Worm (Caenorhabditis elegans) whole organism, L1 larva: Measurements from ENCODE around the gene F18E9.1.

Source experiments
- C16A3.4 ChIP-seq: fragments of 150-350 bp; optimal IDR thresholded peaks from 2 replicates; lab custom pipeline; 2014; ENCODE audit warnings: missing biosample characterization, missing genetic modification characterization
- F16B12.6 ChIP-seq: fragments of 150-350 bp; optimal IDR thresholded peaks from 2 replicates; lab custom pipeline; 2014; ENCODE audit warnings: missing biosample characterization, missing genetic modification characterization
- Y116A8C.19 ChIP-seq: sonication (generic microtip); optimal IDR thresholded peaks from 2 replicates; lab custom pipeline; 2016; ENCODE audit warnings: missing compliant biosample characterization, missing genetic modification characterization, borderline replicate concordance
- alr-1 ChIP-seq: fragments of 200-800 bp; sonication (Bioruptor generic); optimal IDR thresholded peaks from 2 replicates; lab custom pipeline; 2018; ENCODE audit warnings: borderline replicate concordance, mild to moderate bottlenecking, missing genetic modification characterization, missing compliant biosample characterization
- blmp-1 ChIP-seq: fragments of 150-350 bp; optimal IDR thresholded peaks from 2 replicates; lab custom pipeline; 2014; ENCODE audit warnings: missing biosample characterization, missing genetic modification characterization
- ceh-63 ChIP-seq: fragments of 200-800 bp; sonication (Bioruptor generic); optimal IDR thresholded peaks from 2 replicates; lab custom pipeline; 2018; ENCODE audit warnings: mild to moderate bottlenecking, missing genetic modification characterization, missing compliant biosample characterization
- ceh-82 ChIP-seq, 3 experiments: fragments of 150-350 bp in 1 of 3; sonication (generic microtip) in 2 of 3; optimal IDR thresholded peaks; 2 replicates each; lab custom pipeline; 2014 to 2017; ENCODE audit warnings: missing biosample characterization in 3 of 3, missing genetic modification characterization in 3 of 3
- dpl-1 ChIP-seq, 3 experiments: fragments of 150-350 bp in 2 of 3; sonication (generic microtip) in 1 of 3; optimal IDR thresholded peaks; 2 replicates each; lab custom pipeline; 2014 to 2017; ENCODE audit warnings: missing biosample characterization in 3 of 3, missing genetic modification characterization in 3 of 3, missing genetic modification reagents in 3 of 3
- dsc-1 ChIP-seq: sonication (generic microtip); optimal IDR thresholded peaks from 2 replicates; lab custom pipeline; 2016; ENCODE audit warnings: mild to moderate bottlenecking, missing genetic modification characterization, missing compliant biosample characterization
- efl-1 ChIP-seq, 4 experiments: fragments of 150-350 bp; optimal IDR thresholded peaks in 3 of 4; peaks in 1 of 4; 1 replicate in 1 of 4; 2 replicates in 3 of 4; lab custom pipeline; 2014; ENCODE audit warnings: missing biosample characterization in 2 of 4, missing genetic modification characterization in 2 of 4, missing genetic modification reagents in 2 of 4
- efl-3 ChIP-seq: fragments of 200-800 bp; sonication (Bioruptor generic); optimal IDR thresholded peaks from 2 replicates; lab custom pipeline; 2018; ENCODE audit warnings: mild to moderate bottlenecking, missing genetic modification characterization, missing compliant biosample characterization
- egl-13 ChIP-seq: sonication (generic microtip); optimal IDR thresholded peaks from 2 replicates; lab custom pipeline; 2016; ENCODE audit warnings: missing genotype, missing genetic modification reagents, missing genetic modification characterization, missing compliant biosample characterization
- fkh-4 ChIP-seq: sonication (generic microtip); optimal IDR thresholded peaks from 2 replicates; lab custom pipeline; 2016; ENCODE audit warnings: missing compliant biosample characterization, missing genetic modification characterization, borderline replicate concordance
- fkh-8 ChIP-seq: sonication (generic microtip); optimal IDR thresholded peaks from 2 replicates; lab custom pipeline; 2016; ENCODE audit warnings: mild to moderate bottlenecking, missing genetic modification characterization, missing compliant biosample characterization
- fos-1 ChIP-seq: fragments of 150-350 bp; optimal IDR thresholded peaks from 2 replicates; lab custom pipeline; 2014; ENCODE audit warnings: missing biosample characterization, missing genetic modification characterization
- grh-1 ChIP-seq: fragments of 200-800 bp; sonication (Bioruptor generic); IDR thresholded peaks from 2 replicates; pipeline ENCODE4 v1.3.6; 2022; ENCODE audit warnings: missing genetic modification reagents, missing genetic modification characterization, missing compliant biosample characterization
- hlh-17 ChIP-seq: fragments of 200-800 bp; sonication (Bioruptor generic); optimal IDR thresholded peaks from 2 replicates; lab custom pipeline; 2018; ENCODE audit warnings: missing genetic modification characterization, mild to moderate bottlenecking, missing compliant biosample characterization, moderate library complexity, borderline replicate concordance
- hlh-4 ChIP-seq: sonication (generic microtip); optimal IDR thresholded peaks from 2 replicates; lab custom pipeline; 2016; ENCODE audit warnings: mild to moderate bottlenecking, missing genetic modification characterization, missing compliant biosample characterization
- isw-1 ChIP-seq: fragments of 200-800 bp; sonication (Bioruptor generic); IDR thresholded peaks from 2 replicates; pipeline ENCODE4 v1.3.6; 2022; ENCODE audit warnings: missing genetic modification characterization, missing compliant biosample characterization
- jun-1 ChIP-seq: fragments of 150-350 bp; optimal IDR thresholded peaks from 2 replicates; lab custom pipeline; 2014; ENCODE audit warnings: missing biosample characterization, missing genetic modification reagents, missing genetic modification characterization
- lin-13 ChIP-seq: fragments of 150-350 bp; optimal IDR thresholded peaks from 2 replicates; lab custom pipeline; 2014; ENCODE audit warnings: missing biosample characterization, missing genetic modification reagents, missing genetic modification characterization
- lin-15B ChIP-seq: fragments of 150-350 bp; sonication (generic microtip); optimal IDR thresholded peaks from 3 replicates; lab custom pipeline; 2014; ENCODE audit warnings: missing biosample characterization, missing genetic modification characterization
- lir-3 ChIP-seq: sonication (generic microtip); optimal IDR thresholded peaks from 2 replicates; lab custom pipeline; 2016; ENCODE audit warnings: mild to moderate bottlenecking, missing genetic modification characterization, moderate library complexity, missing compliant biosample characterization; ENCODE audit not compliant: poor library complexity
- lsy-2 ChIP-seq, 2 experiments: fragments of 150-350 bp; optimal IDR thresholded peaks; 2 replicates each; lab custom pipeline; 2014; ENCODE audit warnings: missing biosample characterization in 2 of 2, missing genetic modification characterization in 2 of 2
- mab-9 ChIP-seq: fragments of 200-800 bp; sonication (Bioruptor generic); IDR thresholded peaks from 2 replicates; pipeline ENCODE4 v1.3.6; 2022; ENCODE audit warnings: missing genetic modification reagents, missing genetic modification characterization, missing compliant biosample characterization
- mdl-1 ChIP-seq, 2 experiments: fragments of 150-350 bp; optimal IDR thresholded peaks; 2 replicates each; lab custom pipeline; 2014 to 2017; ENCODE audit warnings: missing biosample characterization in 2 of 2, missing genetic modification characterization in 2 of 2, inconsistent platforms in 1 of 2
- mef-2 ChIP-seq: fragments of 150-350 bp; optimal IDR thresholded peaks from 2 replicates; lab custom pipeline; 2014; ENCODE audit warnings: missing biosample characterization, missing genetic modification characterization
- mep-1 ChIP-seq: fragments of 150-350 bp; optimal IDR thresholded peaks from 2 replicates; lab custom pipeline; 2014; ENCODE audit warnings: missing biosample characterization, missing genetic modification characterization
- nhr-11 ChIP-seq: fragments of 150-350 bp; optimal IDR thresholded peaks from 2 replicates; lab custom pipeline; 2014; ENCODE audit warnings: missing biosample characterization, missing genetic modification characterization
- nhr-12 ChIP-seq: sonication (generic microtip); optimal IDR thresholded peaks from 2 replicates; lab custom pipeline; 2017; ENCODE audit warnings: missing biosample characterization, missing genetic modification characterization
- nhr-19 ChIP-seq: fragments of 200-800 bp; sonication (Bioruptor generic); conservative IDR thresholded peaks from 2 replicates; pipeline ENCODE4 v1.3.6; 2022; ENCODE audit warnings: missing genetic modification characterization, missing compliant biosample characterization
- nhr-47 ChIP-seq: sonication (generic microtip); optimal IDR thresholded peaks from 2 replicates; lab custom pipeline; 2016; ENCODE audit warnings: mild to moderate bottlenecking, missing genetic modification characterization, moderate library complexity, missing compliant biosample characterization
- nhr-71 ChIP-seq: sonication (generic microtip); optimal IDR thresholded peaks from 2 replicates; lab custom pipeline; 2016; ENCODE audit warnings: mild to moderate bottlenecking, missing genetic modification characterization, moderate library complexity, missing compliant biosample characterization
- nhr-76 ChIP-seq: sonication (generic microtip); optimal IDR thresholded peaks from 2 replicates; lab custom pipeline; 2017; ENCODE audit warnings: missing biosample characterization, missing genetic modification characterization
- nhr-84 ChIP-seq: sonication (generic microtip); optimal IDR thresholded peaks from 2 replicates; lab custom pipeline; 2017; ENCODE audit warnings: missing biosample characterization, missing genetic modification characterization
- nhr-85 ChIP-seq: sonication (generic microtip); peaks from one replicate; lab custom pipeline; 2016; ENCODE audit warnings: missing genetic modification characterization, inconsistent platforms, missing compliant biosample characterization
- nhr-90 ChIP-seq: sonication (generic microtip); optimal IDR thresholded peaks from 2 replicates; lab custom pipeline; 2016; ENCODE audit warnings: mild to moderate bottlenecking, missing genetic modification characterization, missing compliant biosample characterization; ENCODE audit not compliant: poor library complexity
- pax-3 ChIP-seq: fragments of 200-800 bp; sonication (Bioruptor generic); optimal IDR thresholded peaks from 2 replicates; lab custom pipeline; 2018; ENCODE audit warnings: mild to moderate bottlenecking, missing genetic modification characterization, moderate library complexity, missing compliant biosample characterization
- pqm-1 ChIP-seq: sonication (generic microtip); optimal IDR thresholded peaks from 3 replicates; lab custom pipeline; 2017; ENCODE audit warnings: missing biosample characterization, missing genetic modification characterization
- rnt-1 ChIP-seq: sonication (generic microtip); optimal IDR thresholded peaks from 2 replicates; lab custom pipeline; 2016; ENCODE audit warnings: mild to moderate bottlenecking, missing genetic modification characterization, moderate library complexity, missing compliant biosample characterization
- skn-1 ChIP-seq: fragments of 150-350 bp; optimal IDR thresholded peaks from 2 replicates; lab custom pipeline; 2014; ENCODE audit warnings: missing biosample characterization, missing genetic modification characterization
- snu-23 ChIP-seq: sonication (generic microtip); optimal IDR thresholded peaks from 2 replicates; lab custom pipeline; 2016; ENCODE audit warnings: missing genetic modification characterization, missing compliant biosample characterization
- sox-4 ChIP-seq: sonication (generic microtip); optimal IDR thresholded peaks from 2 replicates; lab custom pipeline; 2016; ENCODE audit warnings: missing genetic modification characterization, missing compliant biosample characterization
- sptf-1 ChIP-seq: fragments of 150-350 bp; optimal IDR thresholded peaks from 2 replicates; lab custom pipeline; 2014; ENCODE audit warnings: missing biosample characterization, missing genetic modification characterization
- sup-37 ChIP-seq: fragments of 200-800 bp; sonication (Bioruptor generic); optimal IDR thresholded peaks from 2 replicates; lab custom pipeline; 2018; ENCODE audit warnings: mild to moderate bottlenecking, missing genetic modification characterization, missing compliant biosample characterization
- swsn-7 ChIP-seq: sonication (generic microtip); optimal IDR thresholded peaks from 2 replicates; lab custom pipeline; 2016; ENCODE audit warnings: missing genetic modification characterization, missing compliant biosample characterization
- tlp-1 ChIP-seq: fragments of 150-350 bp; optimal IDR thresholded peaks from 2 replicates; lab custom pipeline; 2014; ENCODE audit warnings: missing biosample characterization, missing genetic modification characterization
- unc-130 ChIP-seq: fragments of 150-350 bp; optimal IDR thresholded peaks from 2 replicates; lab custom pipeline; 2017; ENCODE audit warnings: missing biosample characterization, missing genetic modification characterization, inconsistent platforms
- unc-62 ChIP-seq: fragments of 150-350 bp; optimal IDR thresholded peaks from 2 replicates; lab custom pipeline; 2014; ENCODE audit warnings: missing biosample characterization, missing genetic modification reagents, missing genetic modification characterization

The F18E9.1 gene

DNA sequence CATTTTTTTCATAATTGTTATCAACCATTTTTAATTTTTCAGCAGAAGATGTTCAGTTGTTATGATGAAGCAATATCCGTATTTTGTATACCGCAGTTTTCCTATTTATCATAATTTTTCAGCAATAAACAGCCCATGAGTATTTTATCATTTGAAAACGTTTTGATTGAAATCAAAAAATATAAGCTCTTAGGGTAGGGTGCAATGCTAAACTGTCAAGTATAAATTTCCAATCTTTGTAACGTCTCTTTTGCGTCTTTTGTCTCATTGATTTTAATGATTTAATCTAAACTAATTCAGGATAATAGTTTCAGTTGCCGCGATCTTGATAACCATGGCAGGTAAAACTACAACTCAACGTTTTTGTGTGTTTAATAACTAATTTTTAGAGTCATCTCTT lies at the start of gene F18E9.1:
Gene F18E9.1 (plus strand): TSS at position 301 of the 400 bp plus-strand sequence.
- no peak for TF ChIP-seq nhr-90
- TF ChIP-seq nhr-71 (tag; lab: Kevin White, UChicago) = no peak
- no peak for TF ChIP-seq mdl-1 (tag; optimal IDR thresholded peaks at IDR 0.05; lab: Kevin White, UChicago)

DNA sequence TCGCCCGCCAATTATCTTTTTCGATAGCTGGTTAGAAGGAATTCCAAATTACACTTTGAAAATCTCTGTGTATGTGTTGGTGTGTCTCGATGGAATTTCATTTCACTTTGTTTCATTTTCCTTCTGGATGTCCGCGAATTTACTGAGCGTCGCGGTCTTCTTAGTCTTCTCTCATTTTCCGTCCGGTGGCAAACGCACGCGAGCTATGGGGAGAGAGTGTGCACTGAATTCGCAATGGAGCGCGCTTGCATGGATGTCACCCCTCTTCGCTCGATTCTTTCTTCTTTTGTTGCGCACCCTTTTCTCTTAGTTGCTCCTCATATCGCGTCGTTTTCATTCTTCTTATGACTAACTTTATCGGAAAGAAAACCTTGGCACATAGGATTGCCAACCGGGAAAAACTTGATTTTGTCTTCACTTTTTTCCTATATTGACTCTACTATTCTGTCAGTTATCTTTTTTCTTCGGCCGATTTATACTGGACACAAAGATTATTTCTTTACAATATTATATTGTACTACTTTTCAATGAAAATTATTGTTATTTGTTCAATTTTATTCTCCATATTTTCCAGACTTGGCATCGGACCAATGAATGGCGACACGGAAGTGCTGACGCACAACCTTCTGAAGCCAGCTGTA lies 49.5 kb upstream of the F18E9.1 start, which contains the start of gene dhhc-14:
Gene dhhc-14 (plus strand): TSS at position 591 of the 641 bp plus-strand sequence.
- TF ChIP-seq Y116A8C.19 (tag; lab: Kevin White, UChicago) = no peak
- no peak for TF ChIP-seq mab-9
- TF ChIP-seq nhr-19 (GFP tag; lab: Robert Waterston, UW) = peak; percentile 33; the same call in 1 of the 2 replicates
- TF ChIP-seq mep-1 (tag; lab: Kevin White, UChicago) = peak; percentile 44
- TF ChIP-seq lin-13 (GFP tag; lab: Kevin White, UChicago) = peak; percentile 38
- TF ChIP-seq nhr-76 (tag; lab: Kevin White, UChicago) = no peak
- no peak for TF ChIP-seq ceh-63 (GFP tag; lab: Kevin White, UChicago)
- peak; percentile 56 for TF ChIP-seq snu-23
- peak in 1 of 2 experiments; percentile 28 for TF ChIP-seq efl-1 (optimal IDR thresholded peaks at IDR 0.05; lab: Kevin White, UChicago)
- peak in 1 of 2 experiments; percentile 21 for TF ChIP-seq efl-1 (GFP tag; optimal IDR thresholded peaks at IDR 0.05 in 1 of 2; lab: Kevin White, UChicago)
- peak; percentile 31 to 55 for TF ChIP-seq lsy-2 (tag; optimal IDR thresholded peaks at IDR 0.05; lab: Kevin White, UChicago)
- TF ChIP-seq nhr-90 = no peak
- TF ChIP-seq dsc-1 (tag; lab: Kevin White, UChicago) = peak; percentile 37
- TF ChIP-seq nhr-47 (tag; lab: Kevin White, UChicago) = peak; percentile 44
- no peak for TF ChIP-seq nhr-85 (tag; lab: Kevin White, UChicago)
- no peak for TF ChIP-seq egl-13
- TF ChIP-seq hlh-4 (tag; lab: Kevin White, UChicago) = no peak
- peak; percentile 49 for TF ChIP-seq fkh-8 (tag; lab: Kevin White, UChicago)
- no peak for TF ChIP-seq nhr-11 (tag; lab: Kevin White, UChicago)
- TF ChIP-seq dpl-1 (GFP tag; optimal IDR thresholded peaks at IDR 0.05; lab: Kevin White, UChicago) = peak in 2 of 3 experiments; percentile 7 to 47
- TF ChIP-seq grh-1 = no peak
- no peak for TF ChIP-seq pqm-1 (tag; lab: Kevin White, UChicago)
- TF ChIP-seq F16B12.6 = no peak
- TF ChIP-seq nhr-12 (tag; lab: Kevin White, UChicago) = no peak
- peak in 2 of 3 experiments; percentile 38 to 84 for TF ChIP-seq ceh-82 (tag; optimal IDR thresholded peaks at IDR 0.05; lab: Kevin White, UChicago)
- TF ChIP-seq unc-62 = no peak
- TF ChIP-seq sox-4 (tag; lab: Kevin White, UChicago) = no peak
- TF ChIP-seq skn-1 (tag; lab: Kevin White, UChicago) = no peak
- peak; percentile 48 for TF ChIP-seq blmp-1 (tag; lab: Kevin White, UChicago)
- TF ChIP-seq fkh-4 = no peak
- no peak for TF ChIP-seq fos-1
- TF ChIP-seq C16A3.4 = peak; percentile 57
- TF ChIP-seq lin-15B (tag; lab: Kevin White, UChicago) = no peak
- TF ChIP-seq tlp-1 (tag; lab: Kevin White, UChicago) = no peak
- TF ChIP-seq alr-1 (tag; lab: Kevin White, UChicago) = no peak
- TF ChIP-seq sup-37 = no peak
- peak; percentile 28 for TF ChIP-seq isw-1 (GFP tag; lab: Robert Waterston, UW)
- TF ChIP-seq lir-3 = no peak
- no peak for TF ChIP-seq hlh-17 (GFP tag; lab: Kevin White, UChicago)
- TF ChIP-seq nhr-71 (tag; lab: Kevin White, UChicago) = peak; percentile 66
- peak; percentile 41 for TF ChIP-seq swsn-7 (tag; lab: Kevin White, UChicago)
- TF ChIP-seq rnt-1 = peak; percentile 59
- TF ChIP-seq nhr-84 (tag; lab: Kevin White, UChicago) = no peak
- peak in 1 of 2 experiments; percentile 67 for TF ChIP-seq mdl-1 (tag; optimal IDR thresholded peaks at IDR 0.05; lab: Kevin White, UChicago)
- TF ChIP-seq jun-1 (tag; lab: Kevin White, UChicago) = no peak
- no peak for TF ChIP-seq efl-3 (GFP tag; lab: Kevin White, UChicago)
- no peak for TF ChIP-seq sptf-1 (tag; lab: Kevin White, UChicago)
- no peak for TF ChIP-seq pax-3 (tag; lab: Kevin White, UChicago)
- no peak for TF ChIP-seq mef-2
- TF ChIP-seq unc-130 (tag; lab: Kevin White, UChicago) = no peak
